Worm (Caenorhabditis elegans) whole organism, L4 larva: ENCODE data around the gene irld-7.

Experiments used
- ama-1 ChIP-seq: fragments of 150-350 bp; optimal IDR thresholded peaks from 2 replicates; lab custom pipeline; 2014; ENCODE audit warnings: inconsistent platforms, mixed read lengths
- lsy-2 ChIP-seq, 2 experiments: fragments of 150-350 bp in 1 of 2; sonication (generic microtip) in 1 of 2; optimal IDR thresholded peaks; 2 replicates each; lab custom pipeline; 2014 to 2017; ENCODE audit warnings: missing biosample characterization in 2 of 2, missing genetic modification characterization in 2 of 2
- mdl-1 ChIP-seq, 2 experiments: fragments of 150-350 bp in 1 of 2; sonication (generic microtip) in 1 of 2; optimal IDR thresholded peaks; 2 replicates each; lab custom pipeline; 2014 to 2017; ENCODE audit warnings: missing biosample characterization in 2 of 2, missing genetic modification characterization in 2 of 2
- nhr-237 ChIP-seq: sonication (generic microtip); optimal IDR thresholded peaks from 2 replicates; lab custom pipeline; 2017; ENCODE audit warnings: missing biosample characterization, missing genetic modification characterization
- pha-4 ChIP-seq, 2 experiments: fragments of 150-350 bp in 1 of 2; fragments of 200-800 bp in 1 of 2; sonication (Bioruptor generic) in 1 of 2; IDR thresholded peaks in 1 of 2; optimal IDR thresholded peaks in 1 of 2; 2 replicates each; pipeline versions ENCODE4 v1.3.6 to Lab custom; 2014 to 2022; ENCODE audit warnings: missing genetic modification characterization in 2 of 2, missing genetic modification reagents in 2 of 2, missing biosample characterization in 1 of 2, missing compliant biosample characterization in 1 of 2
- sdz-12 ChIP-seq: fragments of 200-800 bp; sonication (Bioruptor generic); optimal IDR thresholded peaks from 2 replicates; lab custom pipeline; 2018; ENCODE audit warnings: mild to moderate bottlenecking, missing genetic modification characterization, missing compliant biosample characterization

ce11 chrIV:6582604-6583003 lies 7.6 kb upstream of the irld-7 start, which contains the start of gene odr-8:
- no peak for TF ChIP-seq nhr-237 (tag; lab: Kevin White, UChicago)
- TF ChIP-seq sdz-12 (GFP tag; lab: Kevin White, UChicago): no peak
- TF ChIP-seq lsy-2 (tag; optimal IDR thresholded peaks at IDR 0.05; lab: Kevin White, UChicago): no peak
- no peak for TF ChIP-seq ama-1 (lab: Kevin White, UChicago)
- no peak for TF ChIP-seq mdl-1 (tag; optimal IDR thresholded peaks at IDR 0.05; lab: Kevin White, UChicago)
- TF ChIP-seq pha-4 (GFP tag; IDR thresholded peaks at IDR 0.05; lab: Robert Waterston, UW): no peak
- no peak for TF ChIP-seq pha-4 (tag; optimal IDR thresholded peaks at IDR 0.05; lab: Kevin White, UChicago)
